Worm (Caenorhabditis elegans): ENCODE data around the gene dod-19.

dod-19 gene

DNA sequence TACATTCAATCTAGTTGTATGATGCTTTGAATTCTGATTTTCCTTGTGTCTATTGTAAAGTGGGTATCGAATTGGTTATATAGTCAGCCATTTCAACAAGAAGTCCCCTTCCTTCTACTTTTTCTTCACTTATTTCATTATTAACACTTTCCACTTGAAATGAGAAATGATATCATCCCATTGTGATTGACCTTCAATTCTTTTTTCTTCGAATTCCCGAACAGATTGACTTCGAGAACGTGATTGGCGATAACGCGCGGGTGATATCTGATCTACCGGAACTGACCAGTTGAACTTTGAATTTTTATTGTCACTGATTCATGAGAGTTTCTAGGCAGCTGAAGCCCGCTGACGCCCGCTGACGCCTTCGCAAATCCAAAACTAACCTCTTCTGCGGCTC, 36.3 kb downstream of the dod-19 start:
- TF ChIP-seq F13H6.1 (tag; optimal IDR thresholded peaks at IDR 0.05) (no peak), rnt-1 (tag; optimal IDR thresholded peaks at IDR 0.05) (no peak), pros-1 (tag; optimal IDR thresholded peaks at IDR 0.05) (no peak), hlh-6 (tag; optimal IDR thresholded peaks at IDR 0.05) (no peak), mec-3 (tag; optimal IDR thresholded peaks at IDR 0.05; ENCODE audit: borderline replicate concordance) (no peak), fkh-10 (GFP tag; optimal IDR thresholded peaks at IDR 0.05) (no peak), Y22D7AL.16 (tag; optimal IDR thresholded peaks at IDR 0.05) (no peak), nhr-232 (tag; optimal IDR thresholded peaks at IDR 0.05) (no peak), ceh-48 (tag; optimal IDR thresholded peaks at IDR 0.05) (no peak), odd-2 (tag; optimal IDR thresholded peaks at IDR 0.05) (no peak), ahr-1 (tag; optimal IDR thresholded peaks at IDR 0.05) (no peak), dve-1 (tag; optimal IDR thresholded peaks at IDR 0.05) (no peak), ets-4 (tag; optimal IDR thresholded peaks at IDR 0.05) (no peak), elt-2 (tag; optimal IDR thresholded peaks at IDR 0.05) (no peak), unc-42 (tag; optimal IDR thresholded peaks at IDR 0.05) (no peak)

ce11 chrV:376790-377189, 37.8 kb downstream of the dod-19 start:
- no peak for TF ChIP-seq T23F11.4 (GFP tag; optimal IDR thresholded peaks at IDR 0.05)
- peak; percentile 33 for TF ChIP-seq elt-2 (tag; optimal IDR thresholded peaks at IDR 0.05)

- no peak for TF ChIP-seq sdc-2 (tag; optimal IDR thresholded peaks at IDR 0.05)
- no peak for TF ChIP-seq hlh-13 (GFP tag; optimal IDR thresholded peaks at IDR 0.05)
- no peak for TF ChIP-seq sox-2 (GFP tag; IDR thresholded peaks at IDR 0.05)
- TF ChIP-seq fkh-6 (tag; optimal IDR thresholded peaks at IDR 0.05), result no peak
Measured at ce11 chrV:373192-373591, 41.4 kb downstream of the dod-19 start.

DNA sequence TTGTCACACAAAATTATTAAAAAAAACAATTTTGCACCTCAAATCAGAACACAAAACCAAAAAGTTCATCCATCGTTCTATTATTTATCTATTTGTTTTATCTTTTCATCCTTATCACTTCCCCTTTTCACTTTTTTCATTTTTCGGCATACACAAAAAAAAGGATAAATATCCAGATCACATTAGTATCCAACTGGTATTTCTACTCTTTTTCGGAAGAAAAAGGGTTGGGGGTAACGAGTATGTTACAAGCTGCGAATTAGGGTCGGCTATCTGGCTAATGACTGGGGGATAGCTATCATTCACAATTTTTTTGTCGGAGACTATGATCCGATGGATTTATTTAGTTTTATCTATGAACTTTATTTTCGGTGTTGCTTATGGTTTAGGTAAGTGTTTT, 44.5 kb downstream of the dod-19 start, which contains the start of gene mltn-7:
TSS of gene mltn-7 (plus strand) at position 301 of the 400 bp plus-strand sequence.
- TF ChIP-seq tbx-2 (tag; optimal IDR thresholded peaks at IDR 0.05), result no peak
- no peak for TF ChIP-seq fkh-10 (GFP tag; optimal IDR thresholded peaks at IDR 0.05)
- no peak for TF ChIP-seq F13H6.1 (tag; optimal IDR thresholded peaks at IDR 0.05)
- TF ChIP-seq lin-11 (tag; optimal IDR thresholded peaks at IDR 0.05), result no peak
- TF ChIP-seq odd-2 (tag; optimal IDR thresholded peaks at IDR 0.05), result no peak
- no peak for TF ChIP-seq fax-1 (tag; optimal IDR thresholded peaks at IDR 0.05)

- no peak for TF ChIP-seq pros-1 (tag; optimal IDR thresholded peaks at IDR 0.05)
- TF ChIP-seq ceh-45 (GFP tag; IDR thresholded peaks at IDR 0.05), result no peak
- no peak for TF ChIP-seq lin-11 (tag; optimal IDR thresholded peaks at IDR 0.05)
- TF ChIP-seq madf-2 (tag; optimal IDR thresholded peaks at IDR 0.05), result no peak
- no peak for TF ChIP-seq ceh-9 (tag; optimal IDR thresholded peaks at IDR 0.05)
- no peak for TF ChIP-seq ceh-2 (tag; optimal IDR thresholded peaks at IDR 0.05)
- no peak for TF ChIP-seq C08G9.2 (tag; optimal IDR thresholded peaks at IDR 0.05)
- TF ChIP-seq hlh-8 (tag; optimal IDR thresholded peaks at IDR 0.05), result no peak
- no peak for TF ChIP-seq K09A11.1 (tag; optimal IDR thresholded peaks at IDR 0.05; ENCODE audit: insufficient read depth)
- TF ChIP-seq unc-55 (GFP tag; optimal IDR thresholded peaks at IDR 0.05), result no peak
- TF ChIP-seq ceh-31 (tag; optimal IDR thresholded peaks at IDR 0.05), result no peak
- no peak for TF ChIP-seq nhr-232 (tag; optimal IDR thresholded peaks at IDR 0.05)
- no peak for TF ChIP-seq ceh-48 (tag; optimal IDR thresholded peaks at IDR 0.05)
- TF ChIP-seq pag-3 (tag; optimal IDR thresholded peaks at IDR 0.05; ENCODE audit: borderline replicate concordance), result no peak
- no peak for TF ChIP-seq T23F11.4 (GFP tag; optimal IDR thresholded peaks at IDR 0.05)
- no peak for TF ChIP-seq ztf-16 (tag; optimal IDR thresholded peaks at IDR 0.05)
- no peak for TF ChIP-seq dve-1 (tag; optimal IDR thresholded peaks at IDR 0.05)
- no peak for TF ChIP-seq eyg-1 (tag; optimal IDR thresholded peaks at IDR 0.05)
Measured at ce11 chrV:364650-365049, 49.9 kb downstream of the dod-19 start, which contains the start of gene mltn-6. TSS of gene mltn-6 (plus strand) at chrV:364950.

All from whole organism, late embryonic.